Worm (Caenorhabditis elegans) whole organism, L4/young adult: Measurements from ENCODE around the gene hse-5.

Experiments used
- W03F9.2 ChIP-seq: fragments of 150-350 bp; optimal IDR thresholded peaks from 2 replicates; lab custom pipeline; 2014; ENCODE audit warnings: missing biosample characterization, missing genetic modification characterization
- dao-5 ChIP-seq: sonication (generic microtip); optimal IDR thresholded peaks from 2 replicates; lab custom pipeline; 2016; ENCODE audit warnings: missing genotype, missing genetic modification characterization, moderate library complexity, missing compliant biosample characterization
- him-1 ChIP-seq: sonication (generic microtip); optimal IDR thresholded peaks from 2 replicates; lab custom pipeline; 2016; ENCODE audit warnings: missing genotype, missing genetic modification reagents, missing genetic modification characterization, missing compliant biosample characterization

Gene hse-5

DNA sequence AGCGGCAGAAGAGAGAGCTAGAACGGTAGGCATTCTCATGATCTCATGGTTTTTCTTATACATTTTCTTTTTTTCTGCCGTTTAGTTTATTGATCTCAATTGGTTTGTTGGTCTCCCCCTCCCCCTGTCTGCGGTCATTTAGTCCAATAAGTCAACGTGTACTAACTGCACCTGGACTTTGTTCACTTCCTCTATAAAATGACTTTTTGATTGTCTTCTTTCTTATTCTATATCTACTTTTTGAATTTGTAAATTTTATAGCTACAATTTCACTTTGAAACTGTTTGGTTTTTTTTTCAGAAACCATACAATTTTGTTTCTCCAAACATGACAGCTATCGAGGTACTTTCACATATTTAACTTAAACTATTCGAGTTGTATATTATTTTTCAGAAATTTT is 22.5 kb downstream of the hse-5 start, which contains the start of gene ckb-2:
TSS of gene ckb-2 (plus strand) at position 301 of the 400 bp plus-strand sequence.
- TF ChIP-seq W03F9.2 (tag; lab: Kevin White, UChicago) = no peak
- TF ChIP-seq him-1 (tag; lab: Kevin White, UChicago) = no peak
- no peak for TF ChIP-seq dao-5

DNA sequence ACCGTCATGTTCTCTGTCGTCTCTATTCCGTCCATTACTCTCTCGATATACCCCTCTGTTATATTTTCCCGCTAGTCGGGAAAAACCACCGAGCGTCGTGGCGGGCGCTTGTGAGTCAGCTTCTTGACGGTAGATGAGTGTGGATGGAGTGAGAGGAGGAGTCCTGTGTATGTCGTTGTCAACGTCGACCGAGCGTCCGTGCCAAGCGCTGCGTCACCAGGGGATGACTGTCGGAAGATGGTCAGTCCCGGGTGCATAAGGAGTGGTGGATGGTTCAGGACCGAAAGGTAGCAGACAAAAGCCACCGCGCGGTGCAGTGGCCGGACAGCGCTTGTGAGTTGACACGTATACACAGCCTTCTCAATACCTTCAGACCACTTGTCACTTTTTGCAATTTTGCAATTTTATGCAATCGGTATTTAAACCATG is 24.3 kb downstream of the hse-5 start:
- peak; percentile 75 for TF ChIP-seq dao-5

DNA sequence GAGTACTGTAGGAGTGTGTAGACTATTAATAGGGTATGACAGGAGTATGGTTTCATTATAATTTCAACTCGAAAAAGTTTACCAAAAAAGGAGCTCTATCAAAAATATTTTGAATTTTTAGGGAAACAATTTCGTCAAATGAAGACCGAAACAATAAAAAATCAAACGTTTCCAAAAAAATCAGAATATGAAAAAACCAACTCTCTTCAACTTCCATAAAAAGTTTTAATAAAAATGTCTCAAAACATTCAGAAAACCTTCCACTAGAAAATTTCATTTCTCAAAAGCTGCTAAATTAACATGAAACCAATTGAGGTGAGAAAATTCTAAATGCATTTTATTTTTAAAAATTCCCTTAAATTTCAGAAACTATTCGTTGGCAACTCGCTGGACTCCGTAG is 25.5 kb downstream of the hse-5 start, which contains the start of gene ckb-3:
TSS of gene ckb-3 (plus strand) at position 301 of the 400 bp plus-strand sequence.
- TF ChIP-seq W03F9.2 (tag; lab: Kevin White, UChicago) = no peak
- TF ChIP-seq him-1 (tag; lab: Kevin White, UChicago) = no peak
- TF ChIP-seq dao-5 = no peak

DNA sequence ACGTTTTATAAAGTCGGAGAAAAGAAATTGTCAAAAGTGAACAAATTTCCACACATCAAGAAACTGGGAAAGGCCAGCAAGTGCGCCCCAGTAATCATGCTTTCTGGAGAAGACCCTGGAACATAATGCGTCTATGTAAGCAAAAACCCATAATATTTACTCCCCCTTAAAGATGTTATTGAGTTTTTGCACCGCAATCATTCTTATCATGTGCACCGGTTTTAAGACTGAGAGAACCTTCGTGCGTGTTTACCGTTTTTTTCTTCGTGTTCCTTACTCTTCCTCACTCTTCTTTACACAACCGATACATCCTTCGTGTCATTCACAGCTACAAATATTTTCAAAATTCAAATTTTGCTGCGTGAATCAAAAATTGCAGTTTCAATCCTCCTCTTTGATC is 27.8 kb downstream of the hse-5 start:
- no peak for TF ChIP-seq dao-5
- TF ChIP-seq W03F9.2 (tag; lab: Kevin White, UChicago) = no peak
- TF ChIP-seq him-1 (tag; lab: Kevin White, UChicago) = no peak

DNA sequence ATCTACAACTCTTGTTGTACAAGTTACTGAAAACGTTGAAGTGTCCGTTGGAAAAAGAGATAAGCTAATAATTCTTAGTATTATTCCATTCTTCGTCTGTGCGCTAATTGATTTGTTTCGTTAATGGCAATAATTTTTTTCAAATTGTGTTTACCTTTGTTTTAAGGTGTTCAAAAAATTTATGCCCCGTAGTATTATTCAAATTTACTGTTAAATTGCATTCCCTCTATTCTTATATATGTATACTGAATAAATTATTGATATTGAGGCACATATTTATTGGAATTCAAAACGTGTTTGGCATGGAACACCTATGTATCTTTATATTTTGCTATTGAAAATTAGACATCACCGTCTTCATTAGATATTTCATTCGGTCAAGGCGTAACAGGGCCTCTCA is 29.7 kb downstream of the hse-5 start, which contains the start of gene pals-26:
TSS of gene pals-26 (plus strand) at position 301 of the 400 bp plus-strand sequence.
- TF ChIP-seq him-1 (tag; lab: Kevin White, UChicago) (no peak), W03F9.2 (tag; lab: Kevin White, UChicago) (no peak), dao-5 (no peak)

DNA sequence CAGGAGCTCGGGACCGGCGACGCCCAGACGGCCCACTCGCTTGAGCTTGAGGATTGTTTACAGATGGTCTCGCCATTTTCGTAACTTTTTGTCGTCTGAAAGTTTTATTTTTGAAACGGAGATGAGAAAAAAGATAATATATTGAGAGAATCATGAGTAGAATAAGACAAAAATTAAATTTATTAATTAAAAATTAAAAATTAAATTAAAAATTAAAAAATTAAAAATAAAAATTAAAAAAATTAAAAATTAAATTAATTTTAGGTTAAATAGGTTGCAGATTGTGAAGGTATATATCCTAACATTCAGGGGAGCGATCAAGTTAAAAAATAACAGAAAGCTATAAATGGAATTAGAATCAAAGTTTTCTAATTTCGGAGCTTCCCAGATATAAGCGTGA is 34.6 kb downstream of the hse-5 start, which contains the start of gene B0284.3:
TSS of gene B0284.3 (minus strand) at position 101 of the 400 bp plus-strand sequence.
- TF ChIP-seq W03F9.2 (tag; lab: Kevin White, UChicago) = no peak
- no peak for TF ChIP-seq dao-5
- TF ChIP-seq him-1 (tag; lab: Kevin White, UChicago) = no peak

DNA sequence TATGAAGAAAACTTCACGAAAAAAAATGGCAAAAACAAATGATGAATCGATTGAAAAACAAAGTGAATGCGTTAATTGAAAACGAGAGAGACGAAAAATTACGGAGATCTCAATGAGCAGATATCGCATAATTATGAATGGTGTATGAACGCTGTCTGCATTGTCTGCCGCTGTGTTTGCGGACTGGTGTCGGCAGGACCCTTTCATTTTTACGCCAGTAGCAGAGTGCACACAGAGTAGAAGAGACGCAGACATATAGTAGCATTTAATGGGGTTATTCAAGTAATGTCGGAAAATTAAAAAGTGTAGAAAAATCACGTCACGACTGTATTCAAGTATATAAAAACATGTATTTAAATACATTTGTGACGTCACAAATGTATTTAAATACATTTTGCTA is 35.7 kb downstream of the hse-5 start:
- TF ChIP-seq W03F9.2 (tag; lab: Kevin White, UChicago) (no peak), dao-5 (no peak), him-1 (tag; lab: Kevin White, UChicago) (no peak)

DNA sequence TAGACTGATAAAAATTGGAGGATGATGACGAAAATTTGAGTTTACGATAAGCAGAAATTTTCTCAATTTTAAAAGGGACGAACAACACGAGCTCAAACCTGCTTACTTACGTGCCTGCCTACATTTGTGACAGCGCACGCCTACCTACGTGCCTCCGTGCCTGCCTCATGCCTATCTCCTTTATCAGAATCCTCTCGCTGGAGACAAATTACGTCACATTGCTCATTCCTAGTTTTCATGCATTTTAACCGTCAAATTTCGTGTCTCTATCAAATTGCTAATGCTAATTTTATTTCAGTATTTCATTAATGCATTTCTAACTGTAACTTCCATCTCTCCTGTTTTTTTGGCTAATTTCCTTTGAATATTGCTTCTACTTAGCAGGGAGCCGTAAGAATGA is 36.2 kb downstream of the hse-5 start, which contains the start of gene pals-27:
TSS of gene pals-27 (plus strand) at position 301 of the 400 bp plus-strand sequence.
- TF ChIP-seq W03F9.2 (tag; lab: Kevin White, UChicago) (no peak), him-1 (tag; lab: Kevin White, UChicago) (no peak), dao-5 (no peak)

DNA sequence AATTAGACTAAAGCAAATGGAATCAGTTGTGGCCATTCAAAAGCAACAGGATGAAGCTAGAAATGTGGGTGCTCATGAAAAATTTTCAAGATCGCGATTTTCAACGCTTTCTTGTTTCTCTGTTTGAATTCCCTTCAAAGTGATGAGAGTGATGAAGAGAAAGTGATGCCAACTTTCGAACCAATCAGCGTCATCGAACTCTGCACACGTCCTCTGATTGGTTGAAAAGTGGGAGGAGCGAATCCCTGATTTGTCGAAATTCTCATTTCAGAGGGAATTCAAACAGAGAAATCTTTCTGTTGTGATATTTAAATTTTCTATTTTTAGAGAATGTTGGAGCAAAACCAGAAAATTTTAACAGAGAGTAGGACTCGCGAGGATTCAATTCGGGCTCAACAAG is 37.0 kb downstream of the hse-5 start:
- no peak for TF ChIP-seq dao-5
- no peak for TF ChIP-seq him-1 (tag; lab: Kevin White, UChicago)
- no peak for TF ChIP-seq W03F9.2 (tag; lab: Kevin White, UChicago)

DNA sequence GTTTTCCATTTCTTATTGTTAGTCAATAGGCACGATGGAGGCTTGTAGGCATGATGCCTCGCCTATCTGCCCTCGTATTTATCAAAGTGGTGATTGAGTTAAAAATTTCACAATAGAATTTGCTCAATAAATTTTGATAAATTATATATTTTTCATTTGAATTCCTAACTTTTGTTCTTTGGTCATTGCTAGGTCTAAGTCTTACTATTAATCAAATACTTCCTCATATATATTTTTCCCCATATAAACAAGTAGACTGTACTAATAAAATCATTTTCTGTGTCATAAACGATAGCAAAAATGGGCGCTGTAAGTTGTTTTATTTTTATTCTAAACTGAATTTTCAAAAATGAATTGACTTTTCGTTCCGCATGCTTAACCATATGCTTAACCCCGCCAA is 39.4 kb downstream of the hse-5 start, which contains the start of gene pals-28:
TSS of gene pals-28 (plus strand) at position 301 of the 400 bp plus-strand sequence.
- TF ChIP-seq him-1 (tag; lab: Kevin White, UChicago) = no peak
- TF ChIP-seq dao-5 = no peak
- no peak for TF ChIP-seq W03F9.2 (tag; lab: Kevin White, UChicago)

DNA sequence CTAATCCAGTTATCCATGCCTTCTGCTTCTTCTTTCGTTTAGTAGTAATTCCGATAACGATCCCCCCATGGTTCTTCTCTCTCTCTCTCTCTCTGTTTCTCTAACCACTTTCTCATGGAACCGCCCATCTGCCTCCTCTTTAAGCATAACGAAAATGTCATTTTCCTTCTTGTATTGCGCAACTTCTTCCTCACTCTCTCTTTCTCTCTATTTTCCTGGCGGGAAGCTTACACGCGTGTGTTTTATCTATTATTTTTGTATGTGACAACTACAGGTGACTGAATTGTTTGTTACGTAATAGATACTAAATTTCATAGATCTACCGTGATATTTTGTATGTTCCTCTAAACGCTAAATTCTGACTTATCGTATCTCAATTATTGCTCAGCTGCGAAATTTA is 45.3 kb downstream of the hse-5 start:
- no peak for TF ChIP-seq W03F9.2 (tag; lab: Kevin White, UChicago)
- no peak for TF ChIP-seq him-1 (tag; lab: Kevin White, UChicago)
- TF ChIP-seq dao-5 = no peak

DNA sequence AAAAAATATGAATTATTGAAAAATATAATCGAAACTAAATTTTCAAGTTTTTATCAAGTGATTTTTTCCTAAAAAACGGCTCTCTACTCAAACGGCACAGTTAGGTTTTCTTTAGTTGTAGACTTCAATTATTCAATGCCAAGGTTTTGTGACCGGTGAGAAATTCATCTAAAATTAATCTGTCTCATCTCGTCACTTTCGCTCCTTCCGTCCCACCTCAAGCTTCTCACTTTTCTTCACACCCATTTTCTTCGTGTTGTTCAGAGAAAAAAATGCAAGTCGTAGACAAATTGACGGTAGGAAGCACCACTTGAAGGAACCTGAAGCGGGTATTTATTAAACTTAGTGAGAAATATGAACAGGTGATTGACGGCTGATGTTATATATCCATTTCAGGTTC is 46.2 kb downstream of the hse-5 start:
- no peak for TF ChIP-seq him-1 (tag; lab: Kevin White, UChicago)
- TF ChIP-seq dao-5 = no peak
- TF ChIP-seq W03F9.2 (tag; lab: Kevin White, UChicago) = no peak

DNA sequence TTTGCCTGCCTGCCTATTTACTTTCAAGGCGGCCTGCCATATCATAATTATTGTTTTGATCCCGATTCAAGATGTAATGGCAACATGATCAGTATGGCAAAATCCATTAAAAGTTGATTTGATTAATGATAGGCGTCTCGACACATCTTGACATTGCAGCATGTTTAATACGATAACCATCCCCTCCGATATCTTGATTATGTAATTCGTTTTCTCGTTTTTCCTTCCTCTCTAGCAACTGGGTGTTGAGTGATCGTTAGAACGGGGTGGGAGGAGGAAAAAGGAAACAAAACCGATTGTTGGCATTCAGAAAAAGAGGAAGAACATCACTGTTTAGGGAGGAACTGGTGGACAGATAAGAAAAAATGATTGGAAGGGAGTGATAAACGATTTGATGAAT is 46.8 kb downstream of the hse-5 start:
- TF ChIP-seq dao-5 (no peak), him-1 (tag; lab: Kevin White, UChicago) (no peak), W03F9.2 (tag; lab: Kevin White, UChicago) (no peak)

DNA sequence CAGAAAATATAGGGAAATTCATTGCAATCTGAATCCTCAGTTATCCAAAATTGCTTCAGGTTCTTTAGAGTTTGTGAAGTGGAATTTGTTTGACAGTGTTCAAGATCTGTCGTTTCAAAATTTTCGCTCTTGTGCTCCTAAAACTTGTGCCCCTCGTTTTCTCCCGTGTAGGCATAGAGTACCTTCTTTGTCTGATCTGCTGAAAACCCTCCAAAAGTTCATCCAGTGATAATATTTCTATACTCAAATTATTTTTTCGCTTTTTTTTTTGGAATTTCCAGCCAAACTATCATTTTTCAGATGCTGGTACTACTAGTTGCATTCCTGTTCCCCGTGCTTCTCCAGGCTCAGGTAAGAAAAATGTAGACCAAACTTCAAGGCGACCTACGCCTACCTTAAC is 49.4 kb downstream of the hse-5 start, which contains the start of gene R07E5.4:
TSS of gene R07E5.4 (plus strand) at position 301 of the 400 bp plus-strand sequence.
- TF ChIP-seq him-1 (tag; lab: Kevin White, UChicago) (no peak), W03F9.2 (tag; lab: Kevin White, UChicago) (no peak), dao-5 (no peak)

DNA sequence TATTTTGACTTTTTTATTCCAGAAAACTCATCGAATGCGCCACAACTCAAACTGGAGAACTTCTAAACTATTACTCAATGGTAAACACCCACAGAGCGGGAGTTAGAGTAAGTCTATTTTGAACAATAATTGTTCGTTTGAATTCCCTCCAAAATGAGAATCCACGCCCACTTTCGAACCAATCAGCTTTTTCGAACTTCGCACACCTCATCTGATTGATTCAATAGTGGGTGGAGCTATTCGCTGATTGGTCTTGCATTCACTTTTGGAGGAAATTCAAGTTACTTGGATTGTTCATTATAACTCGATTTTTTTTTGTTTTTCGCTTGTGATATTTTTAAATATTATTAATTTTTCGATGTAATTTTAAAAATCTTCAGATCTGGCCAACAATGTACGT is 50.7 kb downstream of the hse-5 start:
- no peak for TF ChIP-seq him-1 (tag; lab: Kevin White, UChicago)
- TF ChIP-seq dao-5 = no peak
- TF ChIP-seq W03F9.2 (tag; lab: Kevin White, UChicago) = no peak
